Fruit fly (Drosophila melanogaster) whole organism, pupa: ENCODE results near the gene HIP-R.

Experiments
- CG10348 ChIP-seq: fragments of 200-800 bp; sonication (Bioruptor generic); IDR thresholded peaks from 2 replicates; pipeline ENCODE4 v1.3.6; 2022; ENCODE audit warnings: missing biosample characterization, missing genetic modification characterization
- CG12605 ChIP-seq: fragments of 200-800 bp; sonication (Bioruptor generic); IDR thresholded peaks from 2 replicates; pipeline ENCODE4 v1.3.6; 2022; ENCODE audit warnings: missing biosample characterization, missing genetic modification characterization
- CG13204 ChIP-seq: fragments of 200-800 bp; sonication (Bioruptor generic); optimal IDR thresholded peaks from 2 replicates; lab custom pipeline; 2018; ENCODE audit warnings: missing biosample characterization, mild to moderate bottlenecking, missing genetic modification characterization, moderate library complexity
- CG14655 ChIP-seq: fragments of 200-800 bp; sonication (Bioruptor generic); optimal IDR thresholded peaks from 3 replicates; lab custom pipeline; 2017; ENCODE audit warnings: mild to moderate bottlenecking, missing biosample characterization, missing genetic modification reagents, missing genetic modification characterization
- CG15710 ChIP-seq: fragments of 200-800 bp; sonication (Bioruptor generic); optimal IDR thresholded peaks from 2 replicates; lab custom pipeline; 2018; ENCODE audit warnings: missing biosample characterization, mild to moderate bottlenecking, missing genetic modification characterization, moderate library complexity
- CG17806 ChIP-seq: fragments of 200-800 bp; sonication (Bioruptor generic); optimal IDR thresholded peaks from 2 replicates; lab custom pipeline; 2018; ENCODE audit warnings: missing biosample characterization, mild to moderate bottlenecking, missing genetic modification characterization, moderate library complexity
- CG32121 ChIP-seq: fragments of 200-800 bp; sonication (Bioruptor generic); IDR thresholded peaks from 2 replicates; pipeline ENCODE4 v1.3.6; 2022; ENCODE audit warnings: missing biosample characterization, missing genetic modification characterization
- CG34367 ChIP-seq: fragments of 200-800 bp; sonication (Bioruptor generic); optimal IDR thresholded peaks from 2 replicates; lab custom pipeline; 2018; ENCODE audit warnings: missing biosample characterization, mild to moderate bottlenecking, missing genetic modification characterization
- CG4496 ChIP-seq: fragments of 200-800 bp; sonication (Bioruptor generic); IDR thresholded peaks from 3 replicates; pipeline ENCODE4 v1.3.6; 2022; ENCODE audit warnings: missing biosample characterization, missing genetic modification characterization
- CG8159 ChIP-seq: fragments of 200-800 bp; sonication (Bioruptor generic); optimal IDR thresholded peaks from 3 replicates; lab custom pipeline; 2018; ENCODE audit warnings: missing biosample characterization, mild to moderate bottlenecking, missing genetic modification characterization, moderate library complexity
- CG8301 ChIP-seq: fragments of 200-800 bp; sonication (Bioruptor generic); optimal IDR thresholded peaks from 2 replicates; lab custom pipeline; 2018; ENCODE audit warnings: missing biosample characterization, mild to moderate bottlenecking, missing genetic modification characterization
- CG9948 ChIP-seq: fragments of 200-800 bp; sonication (Bioruptor generic); optimal IDR thresholded peaks from 2 replicates; lab custom pipeline; 2018; ENCODE audit warnings: missing biosample characterization, mild to moderate bottlenecking, missing genetic modification characterization, moderate library complexity
- D1 ChIP-seq: fragments of 200-800 bp; sonication (Bioruptor generic); optimal IDR thresholded peaks from 2 replicates; lab custom pipeline; 2018; ENCODE audit warnings: missing biosample characterization, mild to moderate bottlenecking, missing genetic modification characterization, moderate library complexity
- EcR ChIP-seq: fragments of 200-800 bp; sonication (Bioruptor generic); optimal IDR thresholded peaks from 3 replicates; lab custom pipeline; 2019; ENCODE audit warnings: missing biosample characterization, missing genetic modification characterization, mild to moderate bottlenecking, moderate library complexity, missing genetic modification reagents
- Ets98B ChIP-seq: fragments of 200-800 bp; sonication (Bioruptor generic); IDR thresholded peaks from 2 replicates; pipeline ENCODE4 v1.3.6; 2022; ENCODE audit warnings: missing biosample characterization, missing genetic modification characterization
- Pif1A ChIP-seq: fragments of 200-800 bp; sonication (Bioruptor generic); optimal IDR thresholded peaks from 3 replicates; lab custom pipeline; 2016; ENCODE audit warnings: missing biosample characterization, missing genetic modification characterization
- Pif1B ChIP-seq: fragments of 200-800 bp; sonication (Bioruptor generic); optimal IDR thresholded peaks from 3 replicates; lab custom pipeline; 2016; ENCODE audit warnings: missing biosample characterization, missing genetic modification characterization
- Snoo ChIP-seq: fragments of 200-800 bp; sonication (Bioruptor generic); optimal IDR thresholded peaks from 3 replicates; lab custom pipeline; 2017; ENCODE audit warnings: missing biosample characterization, mild to moderate bottlenecking, missing genetic modification characterization, inconsistent platforms
- fd96Ca ChIP-seq: fragments of 200-800 bp; sonication (Bioruptor generic); IDR thresholded peaks from 3 replicates; pipeline ENCODE4 v1.3.6; 2022; ENCODE audit warnings: missing biosample characterization, missing genetic modification characterization
- gl ChIP-seq: fragments of 200-800 bp; sonication (Bioruptor generic); optimal IDR thresholded peaks from 2 replicates; lab custom pipeline; 2018; ENCODE audit warnings: missing biosample characterization, mild to moderate bottlenecking, missing genetic modification characterization
- rn ChIP-seq: fragments of 200-800 bp; sonication (Bioruptor generic); IDR thresholded peaks from 2 replicates; pipeline ENCODE4 v1.3.6; 2022; ENCODE audit warnings: missing biosample characterization, missing genetic modification characterization

The HIP-R gene

DNA sequence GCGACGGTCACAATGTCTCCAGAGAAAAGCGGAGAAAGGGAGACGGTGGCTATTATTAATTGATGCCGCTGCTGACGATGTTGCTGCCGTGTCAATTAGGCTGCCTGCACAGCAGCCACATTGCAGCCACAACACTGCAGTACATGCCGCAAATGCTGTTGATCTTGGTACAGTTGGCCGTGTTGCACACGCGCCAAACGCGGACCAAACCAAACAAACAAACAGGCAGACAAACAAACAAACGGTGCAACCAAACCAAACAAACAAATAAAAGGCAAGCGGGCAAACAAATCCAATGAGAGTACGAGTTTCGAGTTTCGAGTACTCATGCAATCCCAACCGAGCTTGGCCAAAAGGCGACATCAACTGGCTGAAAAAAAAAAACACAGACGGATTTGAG, 42.5 kb downstream of the HIP-R start:
- no peak for TF ChIP-seq CG9948
- TF ChIP-seq gl (tag; lab: Kevin White, UChicago) = no peak
- TF ChIP-seq Ets98B = no peak
- TF ChIP-seq CG12605 (GFP tag; lab: Robert Waterston, UW) = no peak
- TF ChIP-seq CG8301 = no peak
- TF ChIP-seq CG4496 (GFP tag; lab: Robert Waterston, UW) = no peak
- TF ChIP-seq EcR (GFP tag; lab: Kevin White, UChicago) = no peak
- TF ChIP-seq CG34367 = no peak
- TF ChIP-seq Pif1A = no peak
- no peak for TF ChIP-seq CG13204 (GFP tag; lab: Kevin White, UChicago)
- no peak for TF ChIP-seq Pif1B (GFP tag; lab: Kevin White, UChicago)
- TF ChIP-seq rn (GFP tag; lab: Robert Waterston, UW) = no peak
- no peak for TF ChIP-seq D1
- TF ChIP-seq CG10348 (GFP tag; lab: Robert Waterston, UW) = no peak
- no peak for TF ChIP-seq CG15710 (tag; lab: Kevin White, UChicago)
- no peak for TF ChIP-seq Snoo (tag; lab: Kevin White, UChicago)

DNA sequence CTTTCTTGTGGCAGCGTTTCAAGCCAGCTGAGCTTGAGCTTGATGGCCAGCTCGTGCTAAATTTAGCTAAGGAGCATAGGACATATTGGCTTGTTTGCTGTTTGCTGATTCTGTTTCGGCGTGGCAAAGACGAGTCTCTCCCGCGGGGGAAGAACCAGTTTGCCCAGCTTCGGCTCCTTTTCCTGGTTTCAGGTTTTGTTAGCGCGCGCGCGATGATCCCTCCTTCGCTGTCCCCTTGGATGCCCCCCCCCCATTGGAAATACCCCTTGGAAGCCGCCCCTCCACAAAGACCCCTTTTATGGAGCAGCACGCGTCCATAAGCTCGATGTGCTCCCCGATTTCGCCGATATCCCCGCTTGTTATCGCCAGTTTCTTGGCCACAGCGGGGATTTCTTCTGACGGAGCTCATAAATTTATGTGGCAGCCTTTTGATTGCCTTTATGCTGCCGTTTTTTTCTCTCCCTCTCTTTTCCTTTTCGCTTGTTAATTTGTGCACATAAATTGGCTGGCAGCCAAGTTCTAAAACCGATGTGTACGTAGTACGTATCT, 43.4 kb downstream of the HIP-R start:
- TF ChIP-seq D1 (no peak), Snoo (tag; lab: Kevin White, UChicago) (no peak), rn (GFP tag; lab: Robert Waterston, UW) (no peak), CG15710 (tag; lab: Kevin White, UChicago) (no peak), CG34367 (no peak), CG17806 (tag; lab: Kevin White, UChicago) (no peak), Pif1B (GFP tag; lab: Kevin White, UChicago) (no peak), gl (tag; lab: Kevin White, UChicago) (no peak), CG32121 (GFP tag; lab: Robert Waterston, UW) (no peak), Ets98B (no peak), CG12605 (GFP tag; lab: Robert Waterston, UW) (no peak), CG4496 (GFP tag; lab: Robert Waterston, UW) (0 out of 3 replicates have a peak, but pooled peaks have one; percentile 10), CG9948 (no peak), CG8159 (tag; lab: Kevin White, UChicago) (no peak), EcR (GFP tag; lab: Kevin White, UChicago) (peak; percentile 70)

DNA sequence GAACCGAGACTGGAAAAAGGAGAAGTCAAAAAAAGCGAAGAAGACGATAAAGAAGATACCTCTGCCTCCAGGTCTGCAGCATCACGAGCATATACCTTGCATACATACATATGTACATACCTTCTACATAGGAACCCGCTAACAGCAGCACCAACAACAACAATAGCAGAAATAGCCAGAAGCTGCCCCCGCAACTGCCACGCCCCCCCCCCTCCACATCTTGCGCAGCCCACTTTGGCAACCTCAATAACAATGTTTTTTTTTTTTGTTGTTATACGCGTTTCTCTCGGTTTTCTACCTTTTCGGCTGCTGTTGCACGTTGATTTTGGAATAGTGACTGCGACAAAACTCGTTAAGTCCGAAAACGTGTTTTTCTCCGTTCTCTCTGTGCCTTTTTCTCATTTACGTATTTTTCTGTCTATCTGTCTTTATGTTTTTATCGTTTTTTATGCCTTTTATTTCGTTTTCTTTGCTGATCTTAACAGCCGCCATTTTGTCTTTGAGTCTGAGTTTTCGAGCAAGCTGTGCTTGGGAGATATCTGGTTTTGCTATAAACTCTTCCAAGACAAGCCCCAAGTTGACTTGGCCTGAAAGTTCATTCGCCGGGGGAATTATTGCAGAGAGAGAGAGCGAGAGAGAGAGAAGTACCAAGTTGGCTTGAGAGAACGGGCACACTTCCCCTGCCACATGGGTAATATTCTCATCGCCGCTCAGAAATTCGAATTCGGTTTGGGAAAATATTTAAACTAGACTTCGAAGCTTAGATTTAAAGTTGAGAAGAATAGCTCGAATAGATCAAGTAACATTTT, 45.4 kb downstream of the HIP-R start:
- TF ChIP-seq CG15710 (tag; lab: Kevin White, UChicago) (peak; percentile 37), CG34367 (peak; percentile 58), Ets98B (peak; percentile 62; the same call in 1 of the 2 replicates), gl (tag; lab: Kevin White, UChicago) (peak; percentile 77), CG9948 (no peak), CG8159 (tag; lab: Kevin White, UChicago) (peak; percentile 41), Pif1A (peak; percentile 54), fd96Ca (GFP tag; lab: Robert Waterston, UW) (peak; percentile 33; the same call in 1 of the 3 replicates), CG12605 (GFP tag; lab: Robert Waterston, UW) (peak; percentile 71), CG14655 (no peak), EcR (GFP tag; lab: Kevin White, UChicago) (peak; percentile 75), CG4496 (GFP tag; lab: Robert Waterston, UW) (peak; percentile 76; the same call in 2 of the 3 replicates), CG8301 (no peak), D1 (no peak), CG10348 (GFP tag; lab: Robert Waterston, UW) (no peak), Snoo (tag; lab: Kevin White, UChicago) (no peak), rn (GFP tag; lab: Robert Waterston, UW) (no peak), CG17806 (tag; lab: Kevin White, UChicago) (peak; percentile 36), CG13204 (GFP tag; lab: Kevin White, UChicago) (peak; percentile 49), Pif1B (GFP tag; lab: Kevin White, UChicago) (peak; percentile 34), CG32121 (GFP tag; lab: Robert Waterston, UW) (no peak)

DNA sequence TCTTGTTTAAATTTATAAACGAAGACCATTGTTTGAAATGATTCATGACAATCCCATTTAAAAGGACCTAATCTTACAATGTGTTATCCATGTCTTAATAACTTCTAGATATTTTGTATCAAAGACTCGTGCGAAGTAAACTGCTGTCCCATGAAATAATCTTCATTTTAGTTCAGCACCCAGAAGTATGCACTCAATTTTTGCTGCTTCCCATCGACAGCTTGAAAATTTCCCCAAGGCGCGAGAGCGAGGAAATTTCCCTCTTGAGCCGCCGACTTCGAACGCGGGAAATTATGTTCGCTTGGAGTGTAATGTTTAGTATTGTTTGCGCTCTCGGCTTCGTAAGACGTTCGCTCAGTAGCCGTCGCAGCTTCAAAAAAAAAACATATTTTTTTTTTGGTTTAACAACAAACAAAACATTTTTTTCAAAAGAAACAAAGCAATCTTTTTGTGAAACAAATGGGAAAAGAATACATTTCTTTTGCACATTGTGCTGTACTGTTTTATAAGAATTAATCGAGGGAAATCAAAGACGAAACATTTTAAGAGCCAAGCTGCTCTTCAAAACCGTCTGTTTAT, 46.1 kb downstream of the HIP-R start:
- TF ChIP-seq CG15710 (tag; lab: Kevin White, UChicago) (no peak), Ets98B (0 out of 2 replicates have a peak, but pooled peaks have one; percentile 11)

DNA sequence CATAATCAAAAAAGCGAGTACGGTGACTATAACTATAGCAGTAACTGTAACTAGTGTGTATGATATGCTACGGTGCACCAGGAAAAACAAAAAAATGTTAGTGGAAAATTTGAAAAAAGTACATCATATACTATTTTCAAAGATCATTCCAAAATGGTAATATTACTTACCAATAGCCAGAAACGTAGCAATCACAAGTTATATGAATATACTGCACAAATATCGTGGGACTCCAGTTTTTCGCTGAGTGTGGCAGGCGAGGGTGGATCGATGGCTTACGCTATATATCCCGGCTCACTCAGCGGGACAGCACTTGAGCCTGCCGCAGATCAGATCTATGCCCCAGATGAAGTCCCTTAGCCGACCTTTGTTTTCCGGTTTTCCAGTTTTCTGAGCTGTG, 47.9 kb downstream of the HIP-R start:
- no peak for TF ChIP-seq Pif1B (GFP tag; lab: Kevin White, UChicago)
- peak; percentile 44; the same call in 1 of the 2 replicates for TF ChIP-seq CG32121 (GFP tag; lab: Robert Waterston, UW)
- TF ChIP-seq Snoo (tag; lab: Kevin White, UChicago) = no peak
- 0 out of 2 replicates have a peak, but pooled peaks have one; percentile 17 for TF ChIP-seq Ets98B
- no peak for TF ChIP-seq gl (tag; lab: Kevin White, UChicago)
- TF ChIP-seq CG14655 = no peak
- TF ChIP-seq CG4496 (GFP tag; lab: Robert Waterston, UW) = no peak
- no peak for TF ChIP-seq CG15710 (tag; lab: Kevin White, UChicago)
- TF ChIP-seq, all 21 proteins: peak for 2
